Fruit fly (Drosophila melanogaster) whole organism, embryonic: ENCODE data around the gene RASSF8.
A peak's percentile ranks its signal among the peaks of the same experiment; 100 is the strongest.

Experiments
- Blimp-1 ChIP-seq: fragments of 200-800 bp; sonication (Bioruptor generic); optimal IDR thresholded peaks from 3 replicates; lab custom pipeline; 2018; ENCODE audit warnings: missing biosample characterization, missing genetic modification characterization, mild to moderate bottlenecking, moderate library complexity, missing genetic modification reagents
- CG10209 ChIP-seq: fragments of 200-800 bp; sonication (Bioruptor generic); optimal IDR thresholded peaks from 3 replicates; lab custom pipeline; 2017; ENCODE audit warnings: missing biosample characterization, mild to moderate bottlenecking, missing genetic modification characterization, missing genetic modification reagents
- CG10267 ChIP-seq: fragments of 200-800 bp; sonication (Bioruptor generic); optimal IDR thresholded peaks from 2 replicates; lab custom pipeline; 2018; ENCODE audit warnings: missing biosample characterization, mild to moderate bottlenecking, missing genetic modification characterization, moderate library complexity
- CG11456 ChIP-seq: fragments of 200-800 bp; sonication (Bioruptor generic); IDR thresholded peaks from 3 replicates; pipeline ENCODE4 v1.3.6; 2022; ENCODE audit warnings: missing biosample characterization, missing genetic modification characterization
- CG11696 ChIP-seq: fragments of 200-800 bp; sonication (Bioruptor generic); IDR thresholded peaks from 2 replicates; pipeline ENCODE4 v1.3.6; 2022; ENCODE audit warnings: missing biosample characterization, missing genetic modification characterization
- CG12236 ChIP-seq: fragments of 200-800 bp; sonication (Bioruptor generic); optimal IDR thresholded peaks from 2 replicates; lab custom pipeline; 2016; ENCODE audit warnings: missing biosample characterization, missing genetic modification characterization
- CG2199 ChIP-seq: fragments of 200-800 bp; sonication (Bioruptor generic); IDR thresholded peaks from 3 replicates; pipeline ENCODE4 v1.3.6; 2022; ENCODE audit warnings: missing biosample characterization, missing genetic modification characterization
- CG2202 ChIP-seq: fragments of 200-800 bp; sonication (Bioruptor generic); optimal IDR thresholded peaks from 2 replicates; lab custom pipeline; 2018; ENCODE audit warnings: missing biosample characterization, mild to moderate bottlenecking, missing genetic modification characterization
- CG33557 ChIP-seq: fragments of 200-800 bp; sonication (Bioruptor generic); optimal IDR thresholded peaks from 2 replicates; lab custom pipeline; 2019; ENCODE audit warnings: missing biosample characterization, mild to moderate bottlenecking, missing genetic modification characterization, moderate library complexity
- CG3847 ChIP-seq: fragments of 200-800 bp; sonication (Bioruptor generic); IDR thresholded peaks from 2 replicates; pipeline ENCODE4 v1.3.6; 2022; ENCODE audit warnings: missing biosample characterization, missing genetic modification characterization
- CG4404 ChIP-seq: fragments of 200-800 bp; sonication (Bioruptor generic); IDR thresholded peaks from 2 replicates; pipeline ENCODE4 v1.3.6; 2022; ENCODE audit warnings: missing biosample characterization, missing genetic modification characterization
- CG4424 ChIP-seq: fragments of 200-800 bp; sonication (Bioruptor generic); optimal IDR thresholded peaks from 3 replicates; lab custom pipeline; 2016; ENCODE audit warnings: missing biosample characterization, missing genetic modification characterization
- CG7271 ChIP-seq: fragments of 200-800 bp; sonication (Bioruptor generic); optimal IDR thresholded peaks from 2 replicates; lab custom pipeline; 2018; ENCODE audit warnings: missing biosample characterization, mild to moderate bottlenecking, missing genetic modification characterization, moderate library complexity
- CG7839 ChIP-seq: fragments of 200-800 bp; sonication (Bioruptor generic); optimal IDR thresholded peaks from 3 replicates; lab custom pipeline; 2018; ENCODE audit warnings: missing biosample characterization, mild to moderate bottlenecking, missing genetic modification characterization, moderate library complexity
- CG8290 ChIP-seq, 3 experiments: fragments of 200-800 bp; sonication (Bioruptor generic); optimal IDR thresholded peaks; 2 replicates each; lab custom pipeline; 2016 to 2019; ENCODE audit warnings: missing biosample characterization in 3 of 3, missing genetic modification characterization in 3 of 3, mild to moderate bottlenecking in 2 of 3, moderate library complexity in 1 of 3
- CG8765 ChIP-seq: fragments of 200-800 bp; sonication (Bioruptor generic); IDR thresholded peaks from 2 replicates; pipeline ENCODE4 v1.3.6; 2022; ENCODE audit warnings: missing biosample characterization, missing genetic modification characterization
- CG9609 ChIP-seq: fragments of 200-800 bp; sonication (Bioruptor generic); optimal IDR thresholded peaks from 3 replicates; lab custom pipeline; 2016; ENCODE audit warnings: missing biosample characterization, missing genetic modification characterization
- CG9876 ChIP-seq: fragments of 200-800 bp; sonication (Bioruptor generic); optimal IDR thresholded peaks from 2 replicates; lab custom pipeline; 2016; ENCODE audit warnings: missing biosample characterization, missing genetic modification characterization
- D ChIP-seq, 2 experiments: fragments of 200-800 bp in 1 of 2; fragments of >200 bp in 1 of 2; sonication (Bioruptor generic) in 1 of 2; optimal IDR thresholded peaks; 2 replicates in 1 of 2; 3 replicates in 1 of 2; lab custom pipeline; 2017; ENCODE audit warnings: mild to moderate bottlenecking in 1 of 2, missing biosample characterization in 1 of 2, missing genetic modification characterization in 1 of 2, missing genetic modification reagents in 1 of 2
- Hsf ChIP-seq: fragments of 200-800 bp; sonication (Bioruptor generic); optimal IDR thresholded peaks from 3 replicates; lab custom pipeline; 2016; ENCODE audit warnings: missing biosample characterization, missing genetic modification characterization
- Kr ChIP-seq: fragments of 200-800 bp; sonication (Bioruptor generic); optimal IDR thresholded peaks from 2 replicates; lab custom pipeline; 2017; ENCODE audit warnings: missing biosample characterization, mild to moderate bottlenecking, missing genetic modification characterization
- Max ChIP-seq: fragments of 200-800 bp; sonication (Bioruptor generic); optimal IDR thresholded peaks from 2 replicates; lab custom pipeline; 2016; ENCODE audit warnings: missing biosample characterization, mild to moderate bottlenecking, missing genetic modification characterization
- NC2β ChIP-seq: fragments of 200-800 bp; sonication (Bioruptor generic); optimal IDR thresholded peaks from 2 replicates; lab custom pipeline; 2016; ENCODE audit warnings: missing biosample characterization, missing genetic modification characterization
- Nf-YB ChIP-seq: fragments of 200-800 bp; sonication (Bioruptor generic); optimal IDR thresholded peaks from 3 replicates; lab custom pipeline; 2019; ENCODE audit warnings: missing biosample characterization, mild to moderate bottlenecking, missing genetic modification characterization, moderate library complexity
- Ptx1 ChIP-seq: fragments of 200-800 bp; sonication (Bioruptor generic); IDR thresholded peaks from 2 replicates; pipeline ENCODE4 v1.3.6; 2022; ENCODE audit warnings: missing biosample characterization, missing genetic modification characterization
- Sox102F ChIP-seq: fragments of 200-800 bp; sonication (Bioruptor generic); optimal IDR thresholded peaks from 2 replicates; lab custom pipeline; 2018; ENCODE audit warnings: missing biosample characterization, mild to moderate bottlenecking, missing genetic modification characterization, moderate library complexity
- Spps ChIP-seq: fragments of 200-800 bp; sonication (Bioruptor generic); optimal IDR thresholded peaks from 2 replicates; lab custom pipeline; 2018; ENCODE audit warnings: missing biosample characterization, mild to moderate bottlenecking, missing genetic modification characterization
- Trl ChIP-seq, 3 experiments: fragments of >200 bp in 2 of 3; fragments of 200-800 bp in 1 of 3; sonication (Bioruptor generic) in 1 of 3; optimal IDR thresholded peaks; 2 replicates in 1 of 3; 3 replicates in 2 of 3; lab custom pipeline; 2016 to 2017; ENCODE audit warnings: missing biosample characterization in 1 of 3, missing genetic modification characterization in 1 of 3
- az2 ChIP-seq: fragments of 200-800 bp; sonication (Bioruptor generic); optimal IDR thresholded peaks from 3 replicates; lab custom pipeline; 2016; ENCODE audit warnings: missing biosample characterization, missing genetic modification characterization
- bsh ChIP-seq, 2 experiments: fragments of 200-800 bp; sonication (Bioruptor generic); optimal IDR thresholded peaks; 2 replicates each; lab custom pipeline; 2017 to 2018; ENCODE audit warnings: mild to moderate bottlenecking in 2 of 2, missing biosample characterization in 2 of 2, missing genetic modification characterization in 2 of 2, moderate library complexity in 1 of 2
- chif ChIP-seq, 2 experiments: fragments of 200-800 bp; sonication (Bioruptor generic); optimal IDR thresholded peaks; 3 replicates each; lab custom pipeline; 2016; ENCODE audit warnings: missing biosample characterization in 2 of 2, missing genetic modification characterization in 2 of 2
- crc ChIP-seq: fragments of 200-800 bp; sonication (Bioruptor generic); optimal IDR thresholded peaks from 2 replicates; lab custom pipeline; 2016; ENCODE audit warnings: missing biosample characterization, missing genetic modification characterization
- dpn ChIP-seq, 2 experiments: fragments of 200-800 bp; sonication (Bioruptor generic); optimal IDR thresholded peaks; 3 replicates each; lab custom pipeline; 2016; ENCODE audit warnings: missing biosample characterization in 2 of 2, missing genetic modification characterization in 2 of 2
- fd102C ChIP-seq: fragments of 200-800 bp; sonication (Bioruptor generic); optimal IDR thresholded peaks from 2 replicates; lab custom pipeline; 2018; ENCODE audit warnings: missing biosample characterization, mild to moderate bottlenecking, missing genetic modification characterization, moderate library complexity
- gcm ChIP-seq: fragments of 200-800 bp; sonication (Bioruptor generic); optimal IDR thresholded peaks from 2 replicates; lab custom pipeline; 2019; ENCODE audit warnings: missing biosample characterization, mild to moderate bottlenecking, missing genetic modification characterization, moderate library complexity
- gem ChIP-seq: fragments of 200-800 bp; sonication (Bioruptor generic); optimal IDR thresholded peaks from 2 replicates; lab custom pipeline; 2019; ENCODE audit warnings: missing biosample characterization, mild to moderate bottlenecking, missing genetic modification characterization, moderate library complexity
- gsb-n ChIP-seq: fragments of 200-800 bp; sonication (Bioruptor generic); optimal IDR thresholded peaks from 3 replicates; lab custom pipeline; 2018; ENCODE audit warnings: missing biosample characterization, mild to moderate bottlenecking, missing genetic modification characterization
- ken ChIP-seq: fragments of 200-800 bp; sonication (Bioruptor generic); IDR thresholded peaks from 3 replicates; pipeline ENCODE4 v1.3.6; 2022; ENCODE audit warnings: missing biosample characterization, missing genetic modification characterization
- lbe ChIP-seq: fragments of 200-800 bp; sonication (Bioruptor generic); optimal IDR thresholded peaks from 2 replicates; lab custom pipeline; 2016; ENCODE audit warnings: missing biosample characterization, mild to moderate bottlenecking, missing genetic modification characterization
- lmd ChIP-seq: fragments of 200-800 bp; sonication (Bioruptor generic); IDR thresholded peaks from 2 replicates; pipeline ENCODE4 v1.3.6; 2022; ENCODE audit warnings: missing biosample characterization, missing genetic modification characterization
- onecut ChIP-seq: fragments of 200-800 bp; sonication (Bioruptor generic); IDR thresholded peaks from 2 replicates; pipeline ENCODE4 v1.3.6; 2022; ENCODE audit warnings: missing biosample characterization, missing genetic modification characterization
- pnt ChIP-seq: fragments of 200-800 bp; sonication (Bioruptor generic); optimal IDR thresholded peaks from 3 replicates; lab custom pipeline; 2016; ENCODE audit warnings: missing biosample characterization, missing genetic modification characterization
- pros ChIP-seq: fragments of 200-800 bp; sonication (Bioruptor generic); optimal IDR thresholded peaks from 3 replicates; lab custom pipeline; 2019; ENCODE audit warnings: missing biosample characterization, mild to moderate bottlenecking, missing genetic modification characterization, moderate library complexity
- row ChIP-seq: fragments of 200-800 bp; sonication (Bioruptor generic); IDR thresholded peaks from 3 replicates; pipeline ENCODE4 v1.3.6; 2022; ENCODE audit warnings: missing biosample characterization, missing genetic modification characterization
- sim ChIP-seq: fragments of 200-800 bp; sonication (Bioruptor generic); IDR thresholded peaks from 2 replicates; pipeline ENCODE4 v1.3.6; 2022; ENCODE audit warnings: missing biosample characterization, missing genetic modification characterization
- sob ChIP-seq: fragments of 200-800 bp; sonication (Bioruptor generic); IDR thresholded peaks from 2 replicates; pipeline ENCODE4 v1.3.6; 2022; ENCODE audit warnings: missing biosample characterization, missing genetic modification characterization
- stwl ChIP-seq: fragments of 200-800 bp; sonication (Bioruptor generic); optimal IDR thresholded peaks from 3 replicates; lab custom pipeline; 2018; ENCODE audit warnings: missing biosample characterization, mild to moderate bottlenecking, missing genetic modification characterization, moderate library complexity

The RASSF8 gene

dm6 chr3R:25637294-25638174, 24.1 kb upstream of the RASSF8 start, which contains the start of gene jigr1 (continued):
- TF ChIP-seq CG12236 (GFP tag; lab: Kevin White, UChicago) (no peak), Nf-YB (GFP tag; lab: Kevin White, UChicago) (peak; percentile 27), sim (GFP tag; lab: Robert Waterston, UW) (no peak), CG4424 (GFP tag; lab: Kevin White, UChicago) (peak; percentile 36), Hsf (GFP tag; lab: Kevin White, UChicago) (peak; percentile 13), stwl (peak; percentile 3), Kr (GFP tag; lab: Kevin White, UChicago) (peak; percentile 68), Max (peak; percentile 19), Ptx1 (GFP tag; lab: Robert Waterston, UW) (no peak), sob (GFP tag; lab: Robert Waterston, UW) (0 out of 2 replicates have a peak, but pooled peaks have one; percentile 30), CG11456 (no peak), bsh (GFP tag; optimal IDR thresholded peaks at IDR 0.05; lab: Kevin White, UChicago) (peak in 1 of 2 experiments; percentile 5), CG2199 (GFP tag; lab: Robert Waterston, UW) (peak; percentile 79), az2 (GFP tag; lab: Kevin White, UChicago) (peak; percentile 29), CG7271 (tag; lab: Kevin White, UChicago) (peak; percentile 63), CG8290 (GFP tag; optimal IDR thresholded peaks at IDR 0.05; lab: Kevin White, UChicago) (peak; percentile 6), CG8290 (tag; optimal IDR thresholded peaks at IDR 0.05; lab: Kevin White, UChicago) (peak in 1 of 2 experiments; percentile 44), CG2202 (peak; percentile 32), CG8765 (peak; percentile 74), gem (tag; lab: Kevin White, UChicago) (peak; percentile 67), pnt (GFP tag; lab: Kevin White, UChicago) (peak; percentile 5), NC2β (GFP tag; lab: Kevin White, UChicago) (no peak), CG11696 (GFP tag; lab: Robert Waterston, UW) (no peak), CG4404 (GFP tag; lab: Robert Waterston, UW) (peak; percentile 81), dpn (GFP tag; optimal IDR thresholded peaks at IDR 0.05; lab: Kevin White, UChicago) (peak in 1 of 2 experiments; percentile 1), lbe (GFP tag; lab: Kevin White, UChicago) (peak; percentile 51), pros (GFP tag; lab: Kevin White, UChicago) (peak; percentile 97), gsb-n (tag; lab: Kevin White, UChicago) (peak; percentile 33), onecut (0 out of 2 replicates have a peak, but pooled peaks have one; percentile 17), Trl (optimal IDR thresholded peaks at IDR 0.05; lab: Kevin White, UChicago) (peak in 1 of 2 experiments; percentile 10), Trl (GFP tag; optimal IDR thresholded peaks at IDR 0.05; lab: Kevin White, UChicago) (no peak), CG10209 (GFP tag; lab: Kevin White, UChicago) (peak; percentile 59), lmd (GFP tag; lab: Robert Waterston, UW) (peak; percentile 40; the same call in 1 of the 2 replicates), CG9876 (GFP tag; lab: Kevin White, UChicago) (no peak), ken (GFP tag; lab: Robert Waterston, UW) (no peak), chif (GFP tag; optimal IDR thresholded peaks at IDR 0.05; lab: Kevin White, UChicago) (peak; percentile 6 to 66), CG9609 (GFP tag; lab: Kevin White, UChicago) (no peak), fd102C (GFP tag; lab: Kevin White, UChicago) (peak; percentile 60), CG3847 (no peak), Sox102F (no peak), Blimp-1 (peak; percentile 3), CG33557 (GFP tag; lab: Kevin White, UChicago) (peak; percentile 63), CG7839 (peak; percentile 52), row (peak; percentile 86), Spps (tag; lab: Kevin White, UChicago) (no peak), D (optimal IDR thresholded peaks at IDR 0.05; lab: Kevin White, UChicago) (no peak), D (GFP tag; optimal IDR thresholded peaks at IDR 0.05; lab: Kevin White, UChicago) (peak; percentile 48), gcm (GFP tag; lab: Kevin White, UChicago) (peak; percentile 58), CG10267 (tag; lab: Kevin White, UChicago) (peak; percentile 78), crc (GFP tag; lab: Kevin White, UChicago) (no peak)
